Fruit fly (Drosophila melanogaster): ENCODE measurements around the gene RhoGAP16F.

RhoGAP16F gene

DNA sequence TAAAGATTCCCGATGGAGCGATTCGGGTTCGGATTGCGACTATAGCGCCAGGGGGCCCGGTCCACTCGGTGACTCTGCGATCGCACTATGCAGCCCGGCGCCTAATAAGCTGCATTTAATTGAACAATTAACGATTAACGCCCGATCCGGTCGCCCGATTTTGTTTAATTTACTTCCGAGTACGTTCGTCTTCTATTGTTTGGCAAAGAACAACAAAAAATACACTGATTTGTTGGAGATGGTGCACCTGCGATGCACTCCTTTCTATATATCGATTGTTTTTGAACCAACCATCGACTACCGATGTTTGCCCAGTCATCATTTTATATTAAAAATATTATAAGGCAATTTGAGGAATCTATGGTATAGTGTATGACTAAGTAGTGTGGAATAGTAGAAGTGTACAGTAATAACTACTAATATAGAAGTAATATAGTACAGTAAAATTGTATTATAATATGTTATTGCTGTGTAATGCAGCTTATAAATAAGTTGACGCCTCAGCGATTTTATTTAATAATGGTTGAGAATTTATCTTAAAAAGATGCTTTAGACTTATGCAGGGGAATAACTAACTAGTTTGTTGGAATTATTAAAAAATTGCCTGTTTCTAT is 8.3 kb downstream of the RhoGAP16F start, which contains the start of gene Mvb12:
TSS of gene Mvb12 (minus strand) at position 217 of the 614 bp plus-strand sequence.
- TF ChIP-seq CG1620 (GFP tag; optimal IDR thresholded peaks at IDR 0.05) (peak; percentile 31), cic (GFP tag; optimal IDR thresholded peaks at IDR 0.05) (no peak), CG33017 (tag; optimal IDR thresholded peaks at IDR 0.05) (no peak), Clk (GFP tag; optimal IDR thresholded peaks at IDR 0.05) (no peak), Crg-1 (GFP tag; optimal IDR thresholded peaks at IDR 0.05) (no peak), tj (GFP tag; optimal IDR thresholded peaks at IDR 0.05) (peak; percentile 86), cnc (optimal IDR thresholded peaks at IDR 0.05) (peak in 1 of 2 experiments; percentile 72), bab1 (GFP tag; optimal IDR thresholded peaks at IDR 0.05) (peak; percentile 34), kay (GFP tag; ENCODE audit: borderline replicate concordance) (no peak), CG7101 (tag; optimal IDR thresholded peaks at IDR 0.05) (peak; percentile 25), Mnt (GFP tag; optimal IDR thresholded peaks at IDR 0.05) (peak; percentile 50), CG7045 (GFP tag; optimal IDR thresholded peaks at IDR 0.05) (no peak), Hr96 (GFP tag; optimal IDR thresholded peaks at IDR 0.05) (no peak), toe (GFP tag; optimal IDR thresholded peaks at IDR 0.05) (no peak), CG12768 (GFP tag; optimal IDR thresholded peaks at IDR 0.05) (no peak)

DNA sequence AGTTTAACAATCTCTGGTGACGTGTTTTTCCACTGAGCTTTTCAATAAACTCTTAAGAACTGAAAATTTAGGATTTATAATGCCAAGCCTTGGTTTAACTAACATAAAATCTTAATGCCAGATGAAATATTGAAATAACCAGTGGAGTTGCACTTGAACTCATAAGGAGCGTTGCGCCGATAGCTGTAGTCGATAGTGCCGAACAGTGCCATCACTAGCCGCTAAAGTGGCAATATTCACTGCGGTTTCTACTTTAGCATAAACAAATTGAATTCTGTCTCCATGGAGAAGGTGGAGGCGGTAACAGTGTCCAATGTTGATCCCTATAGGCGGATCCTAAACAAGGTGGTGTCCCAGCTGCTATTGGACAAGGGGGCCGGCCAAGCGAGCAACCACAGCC is 8.8 kb downstream of the RhoGAP16F start, which contains the start of gene Taf8:
TSS of gene Taf8 (plus strand) at position 193 of the 400 bp plus-strand sequence.
- TF ChIP-seq Crg-1 (GFP tag; optimal IDR thresholded peaks at IDR 0.05) (no peak), pad (GFP tag; optimal IDR thresholded peaks at IDR 0.05) (no peak), CG11617 (GFP tag; optimal IDR thresholded peaks at IDR 0.05) (no peak), CG1620 (GFP tag; optimal IDR thresholded peaks at IDR 0.05) (no peak), toe (GFP tag; optimal IDR thresholded peaks at IDR 0.05) (peak; percentile 15), Mnt (GFP tag; optimal IDR thresholded peaks at IDR 0.05) (no peak), Hr96 (GFP tag; optimal IDR thresholded peaks at IDR 0.05) (peak; percentile 15), cnc (optimal IDR thresholded peaks at IDR 0.05) (no peak), tj (GFP tag; optimal IDR thresholded peaks at IDR 0.05) (no peak), CG33017 (tag; optimal IDR thresholded peaks at IDR 0.05) (no peak), ovo (GFP tag; optimal IDR thresholded peaks at IDR 0.05) (no peak)

DNA sequence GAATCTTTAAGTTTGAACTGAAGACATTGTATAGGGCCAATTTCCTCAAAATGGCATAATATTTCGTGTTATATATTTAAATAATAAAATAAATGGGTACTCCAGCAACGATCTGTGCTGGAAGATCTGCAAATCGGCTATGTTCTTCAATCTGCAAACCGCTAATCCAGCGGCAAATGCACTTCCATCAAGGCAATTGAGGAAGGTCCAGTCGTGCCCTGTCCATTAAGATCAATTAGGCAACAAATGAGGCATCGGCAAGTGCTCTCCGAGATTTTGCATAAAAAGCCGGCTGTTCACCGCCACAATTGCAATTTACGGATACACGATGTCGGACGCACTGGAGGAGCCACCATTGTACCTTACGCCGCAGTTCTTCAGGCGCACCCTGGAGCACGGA is 10.4 kb downstream of the RhoGAP16F start, which contains the start of gene CG7135:
TSS of gene CG7135 (plus strand) at position 301 of the 400 bp plus-strand sequence.
- TF ChIP-seq CG33017 (tag; optimal IDR thresholded peaks at IDR 0.05): no peak
- no peak for TF ChIP-seq CG12768 (GFP tag; optimal IDR thresholded peaks at IDR 0.05)
- TF ChIP-seq CG7101 (tag; optimal IDR thresholded peaks at IDR 0.05): no peak
- no peak for TF ChIP-seq bab1 (GFP tag; optimal IDR thresholded peaks at IDR 0.05)
- no peak for TF ChIP-seq Mnt (GFP tag; optimal IDR thresholded peaks at IDR 0.05)
- no peak for TF ChIP-seq Clk (GFP tag; optimal IDR thresholded peaks at IDR 0.05)
- TF ChIP-seq CG7045 (GFP tag; optimal IDR thresholded peaks at IDR 0.05): no peak
- TF ChIP-seq CG1620 (GFP tag; optimal IDR thresholded peaks at IDR 0.05): no peak
- TF ChIP-seq CG11617 (GFP tag; optimal IDR thresholded peaks at IDR 0.05): no peak
- no peak for TF ChIP-seq cnc (optimal IDR thresholded peaks at IDR 0.05)
- no peak for TF ChIP-seq cic (GFP tag; optimal IDR thresholded peaks at IDR 0.05)

DNA sequence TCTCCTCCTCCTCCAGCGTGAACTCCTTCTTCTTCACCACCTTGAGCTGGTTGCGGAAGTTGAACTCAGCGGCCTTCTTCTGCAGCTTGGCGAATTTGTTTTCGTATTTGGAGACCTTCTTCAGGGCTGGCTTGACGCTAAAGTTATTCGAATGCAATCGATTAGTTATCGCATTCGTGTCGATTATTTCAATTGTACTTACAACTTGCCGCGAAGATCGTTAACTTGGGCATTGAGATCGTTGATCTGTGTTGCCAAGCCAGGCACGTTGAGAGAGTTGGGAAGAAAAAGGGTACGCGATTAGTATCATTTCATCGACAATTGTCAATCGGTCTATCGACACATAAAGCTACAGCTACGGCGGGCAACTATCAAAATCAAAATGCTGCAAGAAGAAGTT is 13.7 kb downstream of the RhoGAP16F start:
- no peak for TF ChIP-seq CG33017 (tag; optimal IDR thresholded peaks at IDR 0.05)
- no peak for TF ChIP-seq CG14711 (tag; optimal IDR thresholded peaks at IDR 0.05)
- TF ChIP-seq cic (GFP tag; optimal IDR thresholded peaks at IDR 0.05): no peak
- no peak for TF ChIP-seq Hr96 (GFP tag; optimal IDR thresholded peaks at IDR 0.05)
- no peak for TF ChIP-seq CG5204 (GFP tag; optimal IDR thresholded peaks at IDR 0.05)
- no peak for TF ChIP-seq tj (GFP tag; optimal IDR thresholded peaks at IDR 0.05)
- TF ChIP-seq Mnt (GFP tag; optimal IDR thresholded peaks at IDR 0.05): no peak
- no peak for TF ChIP-seq kay (GFP tag; ENCODE audit: borderline replicate concordance)
- no peak for TF ChIP-seq cnc (optimal IDR thresholded peaks at IDR 0.05)
- TF ChIP-seq CG11617 (GFP tag; optimal IDR thresholded peaks at IDR 0.05): no peak
- TF ChIP-seq toe (GFP tag; optimal IDR thresholded peaks at IDR 0.05): no peak
- TF ChIP-seq CG7101 (tag; optimal IDR thresholded peaks at IDR 0.05): no peak
- no peak for TF ChIP-seq bab1 (GFP tag; optimal IDR thresholded peaks at IDR 0.05)
- no peak for TF ChIP-seq CG12768 (GFP tag; optimal IDR thresholded peaks at IDR 0.05)
- no peak for TF ChIP-seq CG7045 (GFP tag; optimal IDR thresholded peaks at IDR 0.05)

DNA sequence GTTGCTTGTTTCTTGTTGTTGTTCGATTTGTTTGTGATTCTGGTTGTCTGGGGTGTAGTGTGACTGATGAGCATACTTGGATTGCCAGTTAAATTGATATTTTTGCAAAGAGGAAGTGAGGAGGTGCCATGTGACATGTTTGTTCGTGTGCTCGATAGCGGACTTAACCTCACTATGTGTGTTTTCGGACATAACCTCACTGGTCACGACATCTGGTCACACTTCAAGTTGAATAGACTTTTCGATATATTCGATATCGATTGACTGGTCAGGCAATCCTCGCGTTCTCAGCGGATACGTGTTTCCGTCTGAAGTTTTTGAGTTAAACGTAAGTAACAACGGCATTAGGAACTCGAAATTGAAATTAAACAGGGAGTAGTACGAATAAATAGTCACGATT is 15.7 kb downstream of the RhoGAP16F start:
- TF ChIP-seq CG5204 (GFP tag; optimal IDR thresholded peaks at IDR 0.05) (no peak), CG12768 (GFP tag; optimal IDR thresholded peaks at IDR 0.05) (no peak), bab1 (GFP tag; optimal IDR thresholded peaks at IDR 0.05) (no peak), cnc (optimal IDR thresholded peaks at IDR 0.05) (no peak), Clk (GFP tag; optimal IDR thresholded peaks at IDR 0.05) (no peak), Hr96 (GFP tag; optimal IDR thresholded peaks at IDR 0.05) (no peak), CG1620 (GFP tag; optimal IDR thresholded peaks at IDR 0.05) (no peak), cic (GFP tag; optimal IDR thresholded peaks at IDR 0.05) (no peak), CG33017 (tag; optimal IDR thresholded peaks at IDR 0.05) (no peak), toe (GFP tag; optimal IDR thresholded peaks at IDR 0.05) (no peak), CG7101 (tag; optimal IDR thresholded peaks at IDR 0.05) (no peak), ovo (GFP tag; optimal IDR thresholded peaks at IDR 0.05) (no peak), Crg-1 (GFP tag; optimal IDR thresholded peaks at IDR 0.05) (no peak), CG11617 (GFP tag; optimal IDR thresholded peaks at IDR 0.05) (no peak), CG14711 (tag; optimal IDR thresholded peaks at IDR 0.05) (no peak), Mnt (GFP tag; optimal IDR thresholded peaks at IDR 0.05) (no peak), CG7045 (GFP tag; optimal IDR thresholded peaks at IDR 0.05) (no peak), tj (GFP tag; optimal IDR thresholded peaks at IDR 0.05) (no peak), kay (GFP tag; ENCODE audit: borderline replicate concordance) (no peak), pad (GFP tag; optimal IDR thresholded peaks at IDR 0.05) (no peak)

DNA sequence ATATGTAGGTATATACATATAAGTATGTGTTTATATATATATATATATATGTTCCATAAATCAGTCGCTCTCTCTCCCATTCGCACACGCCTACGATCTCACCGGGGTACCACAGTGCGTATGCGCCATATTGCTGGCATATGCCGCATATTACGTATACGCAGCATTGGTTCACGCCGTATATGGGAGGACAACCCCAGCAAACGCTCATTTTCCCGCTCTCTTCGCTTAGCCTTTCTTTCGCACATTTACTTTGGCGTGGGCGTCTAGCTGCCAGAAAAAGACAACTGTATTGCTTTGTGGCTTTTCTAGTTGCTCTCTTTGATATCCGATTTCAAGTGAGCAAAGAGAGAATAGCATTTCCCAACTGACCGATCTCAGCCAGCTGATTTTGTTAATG is 21.8 kb downstream of the RhoGAP16F start:
- TF ChIP-seq CG7101 (tag; optimal IDR thresholded peaks at IDR 0.05): no peak
- no peak for TF ChIP-seq pad (GFP tag; optimal IDR thresholded peaks at IDR 0.05)
- no peak for TF ChIP-seq toe (GFP tag; optimal IDR thresholded peaks at IDR 0.05)
- no peak for TF ChIP-seq Mnt (GFP tag; optimal IDR thresholded peaks at IDR 0.05)
- no peak for TF ChIP-seq Clk (GFP tag; optimal IDR thresholded peaks at IDR 0.05)
- TF ChIP-seq CG5204 (GFP tag; optimal IDR thresholded peaks at IDR 0.05): no peak
- TF ChIP-seq CG1620 (GFP tag; optimal IDR thresholded peaks at IDR 0.05): no peak
- TF ChIP-seq cic (GFP tag; optimal IDR thresholded peaks at IDR 0.05): no peak
- no peak for TF ChIP-seq CG7045 (GFP tag; optimal IDR thresholded peaks at IDR 0.05)
- TF ChIP-seq cnc (optimal IDR thresholded peaks at IDR 0.05): no peak
- no peak for TF ChIP-seq CG14711 (tag; optimal IDR thresholded peaks at IDR 0.05)
- no peak for TF ChIP-seq CG12768 (GFP tag; optimal IDR thresholded peaks at IDR 0.05)
- TF ChIP-seq CG11617 (GFP tag; optimal IDR thresholded peaks at IDR 0.05): no peak

Data from whole organism, adult.